Fruit fly (Drosophila melanogaster): ENCODE data around the gene CG3021.

Gene CG3021

DNA sequence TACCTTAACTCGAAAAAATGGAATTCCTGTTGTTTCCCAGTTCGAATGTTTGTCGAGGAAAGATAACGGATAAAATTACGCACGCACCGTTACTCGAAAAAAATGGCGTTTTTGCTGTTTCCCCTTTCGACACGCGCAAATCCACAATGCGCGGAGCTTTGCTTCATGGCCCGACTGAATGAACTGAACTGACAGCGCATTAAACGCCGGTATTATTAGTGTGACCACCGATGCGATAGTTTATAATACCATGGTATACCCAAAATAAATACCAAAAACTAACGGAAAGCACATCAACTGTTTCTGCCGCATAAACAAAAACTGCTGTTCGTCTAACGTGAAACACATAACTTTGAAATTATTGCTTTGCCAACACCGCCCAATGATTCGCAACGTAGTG lies at the start of gene CG3021, which contains the start of the genes CG32814 and CG11638:
Gene CG3021, plus strand, starts transcription at position 281 of the 400 bp plus-strand sequence.
Gene CG32814, minus strand, starts transcription at position 190 of the 400 bp plus-strand sequence.
Gene CG11638, minus strand, starts transcription at position 193 of the 400 bp plus-strand sequence.
- TF ChIP-seq psq (optimal IDR thresholded peaks at IDR 0.05) (no peak), usp (GFP tag; optimal IDR thresholded peaks at IDR 0.05) (no peak), EcR (GFP tag; optimal IDR thresholded peaks at IDR 0.05) (no peak), CG8478 (optimal IDR thresholded peaks at IDR 0.05) (no peak), pan (optimal IDR thresholded peaks at IDR 0.05) (no peak), Dll (optimal IDR thresholded peaks at IDR 0.05) (no peak)

DNA sequence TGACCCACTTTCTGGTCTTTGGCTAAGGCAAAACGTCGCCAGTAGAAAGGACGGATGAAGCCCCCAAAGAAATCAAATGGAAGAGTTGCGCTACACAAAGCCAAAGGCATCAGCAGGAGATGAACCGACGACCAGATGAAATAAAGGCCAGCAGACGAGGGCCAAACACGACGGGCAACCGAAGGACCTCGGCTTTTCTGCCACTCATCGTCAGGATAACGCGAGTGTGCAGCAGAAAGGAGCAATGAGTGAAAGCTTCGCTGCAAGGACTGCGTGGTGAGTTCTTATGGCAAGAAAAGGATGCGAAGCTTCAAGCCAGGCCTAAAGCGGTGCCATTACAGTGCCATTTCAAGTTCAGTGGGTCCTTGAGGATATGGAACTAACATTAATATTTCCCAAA lies 40.7 kb upstream of the CG3021 start:
- TF ChIP-seq pan (optimal IDR thresholded peaks at IDR 0.05) = no peak
- TF ChIP-seq Dll (optimal IDR thresholded peaks at IDR 0.05) = no peak
- TF ChIP-seq CG8478 (optimal IDR thresholded peaks at IDR 0.05) = no peak
- TF ChIP-seq usp (GFP tag; optimal IDR thresholded peaks at IDR 0.05) = no peak

DNA sequence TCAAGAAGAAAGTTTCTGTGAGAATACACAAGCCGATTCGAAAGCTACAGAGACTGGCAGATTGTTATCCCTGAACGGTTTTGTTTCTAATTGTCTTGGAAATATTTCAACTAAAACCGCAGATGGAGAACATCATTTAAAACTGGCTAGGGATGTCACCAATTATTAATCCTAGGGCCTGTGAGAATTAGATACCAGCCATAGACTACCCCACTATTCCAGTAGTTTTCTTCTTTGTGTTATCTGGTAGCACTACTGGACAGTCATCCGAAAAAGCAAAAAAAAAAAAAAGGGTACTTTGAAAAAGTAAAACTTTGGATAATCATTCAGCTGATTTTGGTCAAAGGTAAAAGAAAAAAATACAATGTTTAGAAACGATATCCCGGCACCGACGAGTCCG lies 36.4 kb upstream of the CG3021 start, which contains the start of gene CG18823:
Gene CG18823, plus strand, starts transcription at position 301 of the 400 bp plus-strand sequence.
- no peak for TF ChIP-seq Dll (optimal IDR thresholded peaks at IDR 0.05)

DNA sequence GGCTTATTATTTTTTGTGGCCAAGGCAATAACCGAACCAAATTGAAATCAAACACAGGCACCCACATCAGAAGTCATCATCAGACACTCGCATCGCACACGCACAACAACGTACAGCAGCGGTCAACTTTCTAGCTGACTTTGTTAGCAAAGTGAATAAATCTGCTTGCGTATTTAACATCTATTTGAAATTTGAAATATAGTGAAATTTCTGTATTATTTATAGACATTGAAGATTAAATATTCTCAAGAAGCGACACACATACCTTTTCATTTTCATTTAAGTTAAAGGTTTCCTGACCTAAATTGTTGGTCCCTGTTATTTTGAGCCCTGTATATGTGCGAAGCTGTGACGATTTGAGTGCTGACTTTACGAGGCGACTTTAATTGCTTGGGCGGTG lies 27.7 kb upstream of the CG3021 start:
- TF ChIP-seq EcR (GFP tag; optimal IDR thresholded peaks at IDR 0.05) (no peak), CG8478 (optimal IDR thresholded peaks at IDR 0.05) (no peak), psq (optimal IDR thresholded peaks at IDR 0.05) (no peak), pan (optimal IDR thresholded peaks at IDR 0.05) (no peak), Dll (optimal IDR thresholded peaks at IDR 0.05) (no peak), usp (GFP tag; optimal IDR thresholded peaks at IDR 0.05) (no peak)

DNA sequence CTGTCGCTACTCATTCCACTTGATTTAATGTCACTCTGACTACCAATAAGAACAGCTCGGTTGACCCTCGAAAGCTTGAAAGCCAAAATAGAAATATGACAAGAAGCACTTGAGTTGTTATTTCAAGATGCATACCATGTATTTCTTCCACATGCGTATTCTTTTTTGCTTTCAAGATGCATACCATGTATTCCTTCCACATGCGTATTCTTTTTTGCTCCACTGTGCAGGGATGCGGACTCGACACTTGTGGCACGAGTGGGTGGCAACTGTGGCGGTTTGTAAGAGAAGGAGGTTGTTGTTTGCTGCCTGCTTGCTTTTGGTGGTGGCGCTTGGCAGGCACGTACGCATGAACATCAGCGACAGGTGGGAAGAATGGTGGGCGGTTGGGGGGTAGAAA lies 20.4 kb upstream of the CG3021 start:
- no peak for TF ChIP-seq CG8478 (optimal IDR thresholded peaks at IDR 0.05)
- TF ChIP-seq pan (optimal IDR thresholded peaks at IDR 0.05) = no peak
- TF ChIP-seq psq (optimal IDR thresholded peaks at IDR 0.05) = no peak
- no peak for TF ChIP-seq EcR (GFP tag; optimal IDR thresholded peaks at IDR 0.05)
- no peak for TF ChIP-seq usp (GFP tag; optimal IDR thresholded peaks at IDR 0.05)
- no peak for TF ChIP-seq Dll (optimal IDR thresholded peaks at IDR 0.05)

DNA sequence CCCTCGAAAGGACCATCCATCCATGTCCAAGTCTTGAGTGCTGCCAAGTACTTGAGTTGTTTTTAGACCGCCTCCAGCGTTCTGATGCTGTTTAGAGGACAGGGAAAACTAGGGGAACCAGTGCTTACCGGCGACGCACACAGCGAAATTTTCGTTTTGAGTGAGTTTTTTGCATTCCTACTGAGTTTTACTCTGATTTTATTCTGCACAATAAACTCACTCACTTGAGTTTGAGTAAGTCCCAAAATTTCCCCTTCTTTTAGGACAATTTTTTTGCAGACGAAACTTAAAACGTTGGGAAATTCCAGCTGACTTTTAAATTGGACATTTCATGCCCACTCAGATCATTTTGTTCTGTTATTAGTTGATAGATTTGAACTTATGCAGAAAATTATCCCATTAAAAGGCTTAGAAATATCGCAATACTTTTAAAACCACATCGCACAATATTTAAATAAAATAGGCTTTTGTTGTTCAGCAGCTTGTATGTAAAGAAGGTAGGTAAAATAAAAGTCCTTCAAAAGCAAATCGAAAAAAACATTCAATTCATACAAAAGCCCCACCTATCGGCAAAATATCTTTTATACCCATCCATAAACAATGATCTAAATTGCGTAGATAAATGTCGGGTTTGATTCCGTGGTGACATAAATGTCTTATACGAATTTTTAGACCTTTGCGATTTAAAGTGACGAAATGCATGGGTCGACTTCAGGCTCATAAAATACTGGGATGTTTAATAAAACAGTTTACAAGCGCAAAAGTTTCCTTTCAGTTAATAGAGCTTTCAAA lies 16.9 kb upstream of the CG3021 start:
- TF ChIP-seq CG8478 (optimal IDR thresholded peaks at IDR 0.05) (no peak), EcR (GFP tag; optimal IDR thresholded peaks at IDR 0.05) (no peak), psq (optimal IDR thresholded peaks at IDR 0.05) (no peak), Dll (optimal IDR thresholded peaks at IDR 0.05) (no peak), usp (GFP tag; optimal IDR thresholded peaks at IDR 0.05) (no peak), pan (optimal IDR thresholded peaks at IDR 0.05) (no peak)

DNA sequence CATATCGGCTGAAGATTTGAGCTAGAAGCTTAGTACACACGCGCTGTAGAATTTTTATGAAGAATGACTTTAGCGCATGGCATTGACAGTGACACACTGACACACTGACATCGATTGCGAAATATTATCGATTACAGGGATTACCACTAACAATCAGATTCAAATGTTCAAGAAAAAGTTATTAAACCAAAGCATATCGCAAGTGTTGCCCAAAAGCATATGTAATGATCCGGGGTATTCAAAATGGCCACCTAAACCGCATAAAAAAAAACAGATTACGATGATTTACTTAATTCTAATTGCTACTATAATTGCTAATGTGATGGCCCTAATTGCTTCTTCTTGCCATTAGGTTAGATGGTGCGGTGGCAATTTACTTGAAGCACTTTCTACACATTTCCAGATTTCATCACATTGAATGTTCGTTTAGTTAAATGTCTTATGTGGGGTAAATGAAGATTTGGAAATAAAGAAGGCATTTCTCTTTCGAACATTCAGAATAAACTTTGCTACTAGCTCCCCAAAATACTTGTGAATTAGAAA lies 15.0 kb upstream of the CG3021 start, which contains the start of the genes TfIIA-S-2 and CG14631:
Gene TfIIA-S-2, minus strand, starts transcription at position 101 of the 543 bp plus-strand sequence.
Gene CG14631, plus strand, starts transcription at position 493 of the 543 bp plus-strand sequence.
- no peak for TF ChIP-seq pan (optimal IDR thresholded peaks at IDR 0.05)
- TF ChIP-seq CG8478 (optimal IDR thresholded peaks at IDR 0.05) = no peak
- TF ChIP-seq Dll (optimal IDR thresholded peaks at IDR 0.05) = no peak

DNA sequence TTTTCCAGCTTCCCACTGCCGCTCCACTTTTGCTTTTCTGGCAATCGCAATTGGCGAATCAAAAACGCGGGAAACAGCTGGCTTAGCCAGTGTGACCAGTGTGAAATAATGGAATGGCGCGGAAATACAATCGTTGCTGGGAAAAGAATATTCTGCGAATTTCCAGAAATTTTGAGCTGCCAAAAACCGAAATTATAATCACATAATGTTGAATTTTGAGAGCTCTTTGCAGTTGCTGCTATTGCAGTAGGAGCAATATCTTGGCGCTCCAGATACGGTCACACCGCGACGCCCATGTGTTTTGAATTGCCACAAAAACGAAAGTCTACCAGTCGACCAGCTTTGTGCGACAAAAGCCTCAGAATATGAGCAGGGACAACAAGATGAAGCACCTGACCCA lies 3.9 kb downstream of the CG3021 start, which contains the start of the genes Cdc45 and Rpp21:
Gene Cdc45, minus strand, starts transcription at position 79 of the 400 bp plus-strand sequence.
Gene Rpp21, plus strand, starts transcription at position 281 of the 400 bp plus-strand sequence.
- TF ChIP-seq pan (optimal IDR thresholded peaks at IDR 0.05) (no peak), CG8478 (optimal IDR thresholded peaks at IDR 0.05) (no peak), EcR (GFP tag; optimal IDR thresholded peaks at IDR 0.05) (no peak), psq (optimal IDR thresholded peaks at IDR 0.05) (no peak), Dll (optimal IDR thresholded peaks at IDR 0.05) (no peak), usp (GFP tag; optimal IDR thresholded peaks at IDR 0.05) (no peak)

DNA sequence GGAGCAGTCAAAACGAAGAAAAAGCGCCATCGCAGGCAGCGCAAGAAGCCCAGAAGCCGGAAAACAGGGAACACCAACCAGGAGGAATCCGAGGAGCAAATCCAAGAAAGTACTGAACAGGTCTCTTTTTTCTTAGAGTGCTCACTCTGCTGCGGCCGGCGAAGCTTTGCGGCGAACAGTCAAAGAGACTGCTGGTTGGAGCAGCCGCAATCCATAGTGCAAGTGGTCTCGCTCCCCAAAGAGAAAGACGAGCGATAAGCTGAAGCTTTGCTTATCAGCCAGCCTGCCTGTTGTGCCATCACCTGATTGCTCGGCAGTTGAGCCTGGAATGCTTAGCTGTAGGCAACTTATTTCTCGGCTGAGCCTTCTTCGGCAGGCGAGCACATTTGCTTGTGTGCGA lies 4.6 kb downstream of the CG3021 start, which contains the start of gene CG14630:
Gene CG14630, plus strand, starts transcription at position 301 of the 400 bp plus-strand sequence.
- no peak for TF ChIP-seq pan (optimal IDR thresholded peaks at IDR 0.05)
- TF ChIP-seq EcR (GFP tag; optimal IDR thresholded peaks at IDR 0.05) = no peak
- no peak for TF ChIP-seq CG8478 (optimal IDR thresholded peaks at IDR 0.05)
- no peak for TF ChIP-seq Dll (optimal IDR thresholded peaks at IDR 0.05)
- TF ChIP-seq usp (GFP tag; optimal IDR thresholded peaks at IDR 0.05) = no peak
- TF ChIP-seq psq (optimal IDR thresholded peaks at IDR 0.05) = no peak

DNA sequence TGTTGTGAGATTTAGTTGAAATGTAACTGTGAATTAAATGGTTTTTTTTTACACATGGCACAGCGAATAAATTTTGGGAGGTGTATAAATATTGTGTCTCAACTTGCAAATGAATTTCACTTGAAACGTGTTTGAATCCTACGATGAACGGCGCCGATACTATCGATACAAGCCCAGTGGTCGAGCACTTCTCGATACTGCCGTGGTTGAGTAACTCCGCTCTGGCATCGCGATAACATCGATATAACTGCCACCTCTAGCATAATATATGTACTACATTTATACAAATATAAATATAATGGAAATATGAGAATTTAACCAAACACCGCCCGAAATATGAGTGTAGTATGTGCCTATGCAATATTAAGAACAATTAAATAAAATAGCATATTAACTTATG lies 6.5 kb downstream of the CG3021 start:
- TF ChIP-seq psq (optimal IDR thresholded peaks at IDR 0.05) = no peak
- TF ChIP-seq CG8478 (optimal IDR thresholded peaks at IDR 0.05) = no peak
- TF ChIP-seq EcR (GFP tag; optimal IDR thresholded peaks at IDR 0.05) = no peak

DNA sequence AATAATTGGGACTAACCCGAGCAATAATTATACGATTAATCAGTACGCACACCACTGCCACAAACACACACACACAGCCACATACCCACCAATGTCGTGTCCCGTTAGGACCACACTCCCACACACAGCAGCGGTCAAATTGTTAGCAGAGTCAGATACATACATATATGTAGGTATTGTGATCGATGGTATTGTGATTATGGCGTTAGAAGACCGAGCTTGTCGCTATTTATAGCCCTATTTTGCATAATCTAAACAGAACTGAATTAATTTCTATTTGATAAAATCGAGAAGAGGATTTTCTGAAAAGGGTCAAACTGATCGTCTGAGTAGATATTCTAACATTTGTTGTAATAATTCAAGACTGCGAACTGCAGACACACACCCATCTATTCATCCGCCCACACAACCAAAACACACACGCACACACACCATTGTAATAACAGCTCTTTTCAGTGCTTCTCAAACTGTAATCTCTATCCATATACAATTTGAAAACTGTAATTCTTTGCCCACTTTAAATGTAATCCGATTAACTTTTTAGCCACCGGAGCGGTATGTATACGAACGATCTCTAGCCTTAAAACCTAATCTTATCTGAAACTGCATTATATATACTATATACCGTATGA lies 14.9 kb downstream of the CG3021 start:
- TF ChIP-seq CG8478 (optimal IDR thresholded peaks at IDR 0.05) (no peak), EcR (GFP tag; optimal IDR thresholded peaks at IDR 0.05) (no peak), psq (optimal IDR thresholded peaks at IDR 0.05) (no peak), usp (GFP tag; optimal IDR thresholded peaks at IDR 0.05) (no peak), Dll (optimal IDR thresholded peaks at IDR 0.05) (no peak), pan (optimal IDR thresholded peaks at IDR 0.05) (no peak)

DNA sequence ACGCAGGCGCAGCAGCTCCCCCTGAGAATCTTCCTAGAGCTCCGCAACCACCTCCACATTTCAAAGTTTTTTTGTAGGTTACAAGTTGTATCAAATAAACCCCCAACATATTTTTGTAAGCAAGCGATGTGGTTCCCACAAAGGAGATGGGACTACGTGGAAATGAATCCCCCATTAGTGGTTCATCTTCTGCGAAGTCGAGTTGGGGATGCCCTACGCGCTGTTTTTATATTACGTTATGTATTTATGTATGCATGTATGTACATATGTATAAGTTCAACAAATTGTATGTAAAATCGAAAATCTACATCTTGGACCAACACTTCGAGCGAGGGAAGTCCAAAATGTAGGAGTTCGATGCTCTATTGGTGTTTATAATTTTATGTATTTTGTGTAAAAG lies 19.3 kb downstream of the CG3021 start, which contains the start of gene CG42259:
Gene CG42259, plus strand, starts transcription at position 301 of the 400 bp plus-strand sequence.
- no peak for TF ChIP-seq CG8478 (optimal IDR thresholded peaks at IDR 0.05)
- no peak for TF ChIP-seq psq (optimal IDR thresholded peaks at IDR 0.05)
- TF ChIP-seq pan (optimal IDR thresholded peaks at IDR 0.05) = no peak
- TF ChIP-seq Dll (optimal IDR thresholded peaks at IDR 0.05) = no peak
- no peak for TF ChIP-seq usp (GFP tag; optimal IDR thresholded peaks at IDR 0.05)
- no peak for TF ChIP-seq EcR (GFP tag; optimal IDR thresholded peaks at IDR 0.05)

Data from whole organism.